Fruit fly (Drosophila melanogaster) whole organism, wandering third instar larva: ENCODE measurements around the gene CG14309.

ENCODE experiments used
- Abd-B ChIP-seq: fragments of >200 bp; optimal IDR thresholded peaks from 2 replicates; lab custom pipeline; 2017; ENCODE audit warnings: missing biosample characterization, missing genetic modification characterization
- CG32264 ChIP-seq: fragments of 200-800 bp; sonication (Bioruptor generic); optimal IDR thresholded peaks from 2 replicates; lab custom pipeline; 2016; ENCODE audit warnings: missing biosample characterization, missing genetic modification characterization
- CG9705 ChIP-seq: fragments of 200-800 bp; sonication (Bioruptor generic); optimal IDR thresholded peaks from 2 replicates; lab custom pipeline; 2018; ENCODE audit warnings: missing biosample characterization, mild to moderate bottlenecking, missing genetic modification characterization
- CrebA ChIP-seq: fragments of 200-800 bp; sonication (Bioruptor generic); optimal IDR thresholded peaks from 2 replicates; lab custom pipeline; 2016; ENCODE audit warnings: missing biosample characterization, mild to moderate bottlenecking, missing genetic modification characterization, borderline replicate concordance
- Dfd ChIP-seq: fragments of >200 bp; optimal IDR thresholded peaks from 2 replicates; lab custom pipeline; 2017; ENCODE audit warnings: missing biosample characterization, missing genetic modification characterization
- Dif ChIP-seq: fragments of 200-275, 200-300 bp; sonication (Bioruptor generic); optimal IDR thresholded peaks from 2 replicates; lab custom pipeline; 2018; ENCODE audit warnings: missing biosample characterization, missing genetic modification characterization; ENCODE audit not compliant: partially characterized antibody
- GATAd ChIP-seq: sonication (Bioruptor generic); optimal IDR thresholded peaks from 2 replicates; lab custom pipeline; 2016; ENCODE audit warnings: missing biosample characterization, missing genetic modification characterization
- HLH106 ChIP-seq: fragments of 200-800 bp; optimal IDR thresholded peaks from 3 replicates; lab custom pipeline; 2019; ENCODE audit warnings: missing biosample characterization, mild to moderate bottlenecking, missing genetic modification characterization, moderate library complexity
- Hnf4 ChIP-seq: fragments of 200-800 bp; sonication (Bioruptor generic); optimal IDR thresholded peaks from 2 replicates; lab custom pipeline; 2016; ENCODE audit warnings: missing biosample characterization, mild to moderate bottlenecking, missing genetic modification characterization
- Hr78 ChIP-seq: fragments of >200 bp; optimal IDR thresholded peaks from 2 replicates; lab custom pipeline; 2017; ENCODE audit warnings: missing biosample characterization, missing genetic modification characterization
- Hr83 ChIP-seq: fragments of 200-300 bp; sonication (Bioruptor generic); optimal IDR thresholded peaks from 2 replicates; lab custom pipeline; 2016; ENCODE audit warnings: missing biosample characterization, mild to moderate bottlenecking, missing genetic modification characterization, moderate library complexity; ENCODE audit not compliant: poor library complexity, severe bottlenecking
- Jra ChIP-seq: sonication (Bioruptor generic); optimal IDR thresholded peaks from 2 replicates; lab custom pipeline; 2016; ENCODE audit warnings: missing biosample characterization, missing genetic modification characterization
- Mio ChIP-seq: sonication (Bioruptor generic); optimal IDR thresholded peaks from 2 replicates; lab custom pipeline; 2016; ENCODE audit warnings: missing biosample characterization, missing genetic modification characterization
- Myc ChIP-seq: fragments of >200 bp; optimal IDR thresholded peaks from 2 replicates; lab custom pipeline; 2017
- N ChIP-seq: fragments of >200 bp; optimal IDR thresholded peaks from 2 replicates; lab custom pipeline; 2018; ENCODE audit warnings: missing biosample characterization, missing external identifiers, missing genetic modification characterization
- OdsH ChIP-seq: fragments of 200-800 bp; sonication (Bioruptor generic); optimal IDR thresholded peaks from 2 replicates; lab custom pipeline; 2016; ENCODE audit warnings: missing biosample characterization, mild to moderate bottlenecking, missing genetic modification characterization
- Rel ChIP-seq, 2 experiments: fragments of 200-800 bp; sonication (Bioruptor generic) in 1 of 2; optimal IDR thresholded peaks; 2 replicates in 1 of 2; 3 replicates in 1 of 2; lab custom pipeline; 2016 to 2019; ENCODE audit warnings: mild to moderate bottlenecking in 2 of 2, missing biosample characterization in 2 of 2, missing genetic modification characterization in 2 of 2, moderate library complexity in 1 of 2
- Vsx2 ChIP-seq: fragments of 200-300, 225-300 bp; sonication (Bioruptor generic); optimal IDR thresholded peaks from 2 replicates; lab custom pipeline; 2018; ENCODE audit warnings: missing biosample characterization, missing genetic modification characterization; ENCODE audit not compliant: partially characterized antibody
- br ChIP-seq: fragments of 200-800 bp; sonication (Bioruptor generic); optimal IDR thresholded peaks from 2 replicates; lab custom pipeline; 2016; ENCODE audit warnings: missing biosample characterization, missing genetic modification characterization
- brk ChIP-seq: fragments of 200-800 bp; sonication (Bioruptor generic); optimal IDR thresholded peaks from 2 replicates; lab custom pipeline; 2016; ENCODE audit warnings: missing biosample characterization, mild to moderate bottlenecking, missing genetic modification characterization
- dl ChIP-seq, 2 experiments: fragments of 175-275, 200-275 bp in 1 of 2; fragments of 200-275 bp in 1 of 2; sonication (Bioruptor generic); optimal IDR thresholded peaks; lab custom pipeline; 2018; ENCODE audit warnings: mild to moderate bottlenecking in 2 of 2, missing biosample characterization in 2 of 2, missing genetic modification characterization in 2 of 2, moderate library complexity in 2 of 2; ENCODE audit not compliant: partially characterized antibody in 2 of 2, insufficient read depth in 1 of 2
- dmrt93B ChIP-seq: fragments of 200-800 bp; sonication (Bioruptor generic); optimal IDR thresholded peaks from 2 replicates; lab custom pipeline; 2018; ENCODE audit warnings: missing biosample characterization, mild to moderate bottlenecking, missing genetic modification characterization
- dsf ChIP-seq: sonication (Bioruptor generic); optimal IDR thresholded peaks from 2 replicates; lab custom pipeline; 2016; ENCODE audit warnings: missing biosample characterization, missing genetic modification characterization, borderline replicate concordance
- ey ChIP-seq: fragments of 200-800 bp; sonication (Bioruptor generic); optimal IDR thresholded peaks from 2 replicates; lab custom pipeline; 2016; ENCODE audit warnings: missing biosample characterization, missing genetic modification characterization
- foxo ChIP-seq, 2 experiments: fragments of 200-800 bp; sonication (Bioruptor generic); optimal IDR thresholded peaks; 2 replicates in 1 of 2; 3 replicates in 1 of 2; lab custom pipeline; 2016 to 2017; ENCODE audit warnings: missing biosample characterization in 2 of 2, missing genetic modification characterization in 2 of 2
- fru ChIP-seq: fragments of 200-800 bp; sonication (Bioruptor generic); optimal IDR thresholded peaks from 3 replicates; lab custom pipeline; 2016; ENCODE audit warnings: missing biosample characterization, mild to moderate bottlenecking, missing genetic modification characterization
- jim ChIP-seq: fragments of 175-275, 200-325 bp; sonication (Bioruptor generic); optimal IDR thresholded peaks from 2 replicates; lab custom pipeline; 2016; ENCODE audit warnings: missing biosample characterization, mild to moderate bottlenecking, missing genetic modification characterization
- lola ChIP-seq: fragments of >200 bp; optimal IDR thresholded peaks from 2 replicates; lab custom pipeline; 2017; ENCODE audit warnings: missing biosample characterization, missing genetic modification characterization
- pan ChIP-seq: fragments of >200 bp; optimal IDR thresholded peaks from 2 replicates; lab custom pipeline; 2017
- psq ChIP-seq: fragments of 200-800 bp; sonication (Bioruptor generic); optimal IDR thresholded peaks from 3 replicates; lab custom pipeline; 2017; ENCODE audit warnings: missing biosample characterization, mild to moderate bottlenecking, missing genetic modification characterization, moderate library complexity
- rgr ChIP-seq: fragments of 200-800 bp; sonication (Bioruptor generic); optimal IDR thresholded peaks from 3 replicates; lab custom pipeline; 2016; ENCODE audit warnings: missing biosample characterization, mild to moderate bottlenecking, missing genetic modification characterization
- sage ChIP-seq: fragments of 200-800 bp; sonication (Bioruptor generic); optimal IDR thresholded peaks from 2 replicates; lab custom pipeline; 2016; ENCODE audit warnings: missing biosample characterization, mild to moderate bottlenecking, missing genetic modification characterization
- sv ChIP-seq: fragments of 200-800 bp; sonication (Bioruptor generic); optimal IDR thresholded peaks from 3 replicates; lab custom pipeline; 2016; ENCODE audit warnings: missing biosample characterization, missing genetic modification characterization
- tai ChIP-seq: sonication (Bioruptor generic); optimal IDR thresholded peaks from 2 replicates; lab custom pipeline; 2016; ENCODE audit warnings: missing biosample characterization, missing genetic modification characterization
- usp ChIP-seq: fragments of >200 bp; optimal IDR thresholded peaks from 2 replicates; lab custom pipeline; 2017; ENCODE audit warnings: missing biosample characterization, missing genetic modification characterization
- woc ChIP-seq: sonication (Bioruptor generic); optimal IDR thresholded peaks from 2 replicates; lab custom pipeline; 2016; ENCODE audit warnings: missing biosample characterization, mild to moderate bottlenecking, missing genetic modification characterization

CG14309 gene

DNA sequence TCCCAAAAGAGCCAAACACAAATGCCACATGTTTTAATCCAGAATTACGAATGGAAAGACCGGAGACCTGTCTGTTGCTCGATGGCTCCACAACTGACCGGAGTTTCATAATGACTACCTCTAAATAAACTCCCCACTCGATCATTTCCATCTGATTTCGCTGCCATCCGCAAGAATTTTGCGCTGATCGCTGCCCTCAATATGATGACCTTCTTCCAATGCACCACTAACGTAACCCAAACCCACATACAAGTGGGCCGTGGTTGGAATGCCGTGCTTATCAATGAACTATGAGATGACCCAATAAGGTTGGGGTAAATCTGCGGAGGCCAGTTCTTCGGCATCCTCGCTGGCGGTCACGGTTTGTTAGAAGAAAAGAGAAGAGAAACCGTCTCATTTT is at the start of gene CG14309:
TSS of gene CG14309 (minus strand) at position 101 of the 400 bp plus-strand sequence.
- TF ChIP-seq CG32264 (GFP tag; lab: Kevin White, UChicago) (no peak), lola (GFP tag; lab: Kevin White, UChicago) (no peak), Dif (GFP tag; lab: Kevin White, UChicago) (no peak), Hr78 (no peak), ey (no peak), sage (GFP tag; lab: Kevin White, UChicago) (no peak), rgr (GFP tag; lab: Kevin White, UChicago) (no peak), Vsx2 (GFP tag; lab: Kevin White, UChicago) (no peak)

DNA sequence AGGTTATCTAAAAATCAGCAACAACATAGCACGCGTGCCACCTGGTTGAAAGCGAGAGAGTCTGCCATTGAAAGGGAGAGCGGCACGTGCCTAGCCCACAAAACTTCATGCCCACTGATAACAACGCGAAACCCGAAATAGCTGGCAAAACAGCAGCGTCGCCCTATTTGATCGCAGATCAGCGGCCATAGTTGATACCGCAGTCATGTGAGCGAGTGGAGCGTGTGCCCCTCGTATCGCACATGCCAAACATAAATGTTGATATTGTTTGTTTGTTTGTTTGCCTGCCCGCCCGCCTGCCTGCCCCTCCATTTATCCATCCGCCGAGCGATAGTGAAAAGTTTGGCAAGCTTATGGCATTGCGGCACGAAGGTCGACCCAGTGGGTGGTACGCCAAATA is 48.0 kb upstream of the CG14309 start:
- no peak for TF ChIP-seq lola (GFP tag; lab: Kevin White, UChicago)
- no peak for TF ChIP-seq psq (GFP tag; lab: Kevin White, UChicago)
- no peak for TF ChIP-seq Hr83
- no peak for TF ChIP-seq rgr (GFP tag; lab: Kevin White, UChicago)
- TF ChIP-seq Hr78 = no peak
- TF ChIP-seq, all 38 proteins: peak for 0

dm6 chr3R:18423352-18423751 is 38.5 kb upstream of the CG14309 start:
- TF ChIP-seq Abd-B (GFP tag; lab: Kevin White, UChicago) (no peak), Dfd (GFP tag; lab: Kevin White, UChicago) (peak; percentile 60), br (no peak), CrebA (GFP tag; lab: Kevin White, UChicago) (no peak)
- TF ChIP-seq, all 38 proteins: peak for 1

- TF ChIP-seq Hr83 (no peak), br (no peak), tai (GFP tag; lab: Kevin White, UChicago) (no peak), Dfd (GFP tag; lab: Kevin White, UChicago) (peak; percentile 98), brk (GFP tag; lab: Kevin White, UChicago) (no peak), Myc (lab: Kevin White, UChicago) (no peak)
Observed at dm6 chr3R:18422446-18422845, 37.6 kb upstream of the CG14309 start.

dm6 chr3R:18412279-18413214 is 27.7 kb upstream of the CG14309 start, which contains the start of gene CG31122:
TSS of gene CG31122 (minus strand) at chr3R:18412874.
- TF ChIP-seq CG9705 (no peak), OdsH (GFP tag; lab: Kevin White, UChicago) (peak; percentile 20), psq (GFP tag; lab: Kevin White, UChicago) (peak; percentile 96), Dif (GFP tag; lab: Kevin White, UChicago) (no peak), rgr (GFP tag; lab: Kevin White, UChicago) (no peak), N (GFP tag; lab: Kevin White, UChicago) (peak; percentile 50), Mio (GFP tag; lab: Kevin White, UChicago) (no peak), dmrt93B (GFP tag; lab: Kevin White, UChicago) (no peak), lola (GFP tag; lab: Kevin White, UChicago) (peak; percentile 65), br (peak; percentile 63), Hr78 (no peak), ey (no peak), HLH106 (tag; lab: Kevin White, UChicago) (no peak), dsf (GFP tag; lab: Kevin White, UChicago) (peak; percentile 15), dl (GFP tag; optimal IDR thresholded peaks at IDR 0.05; lab: Kevin White, UChicago; ENCODE audit: insufficient read depth in 1 of 2, partially characterized antibody in 2 of 2) (no peak), CrebA (GFP tag; lab: Kevin White, UChicago) (no peak), woc (peak; percentile 49), Hr83 (no peak), Abd-B (GFP tag; lab: Kevin White, UChicago) (peak; percentile 42), sv (GFP tag; lab: Kevin White, UChicago) (no peak), sage (GFP tag; lab: Kevin White, UChicago) (no peak), foxo (GFP tag; optimal IDR thresholded peaks at IDR 0.05; lab: Kevin White, UChicago) (peak; percentile 34 to 61), jim (GFP tag; lab: Kevin White, UChicago) (no peak), Vsx2 (GFP tag; lab: Kevin White, UChicago) (no peak), CG32264 (GFP tag; lab: Kevin White, UChicago) (no peak), fru (GFP tag; lab: Kevin White, UChicago) (peak; percentile 38), Myc (lab: Kevin White, UChicago) (no peak), Jra (peak; percentile 64), GATAd (peak; percentile 42), pan (lab: Kevin White, UChicago) (no peak), brk (GFP tag; lab: Kevin White, UChicago) (no peak), Rel (GFP tag; optimal IDR thresholded peaks at IDR 0.05; lab: Kevin White, UChicago) (no peak), Rel (tag; optimal IDR thresholded peaks at IDR 0.05; lab: Kevin White, UChicago) (peak; percentile 52), tai (GFP tag; lab: Kevin White, UChicago) (no peak), usp (GFP tag; lab: Kevin White, UChicago) (no peak), Hnf4 (peak; percentile 77), Dfd (GFP tag; lab: Kevin White, UChicago) (no peak)
